Fruit fly (Drosophila melanogaster) whole organism, embryonic: Measurements from ENCODE around the gene dgt2.

Experiments
- CG12299 ChIP-seq: fragments of 200-800 bp; sonication (Bioruptor generic); optimal IDR thresholded peaks from 2 replicates; lab custom pipeline; 2018; ENCODE audit warnings: missing biosample characterization, mild to moderate bottlenecking, missing genetic modification characterization
- CG13287 ChIP-seq: fragments of 200-800 bp; sonication (Bioruptor generic); IDR thresholded peaks from 2 replicates; pipeline ENCODE4 v1.3.6; 2022; ENCODE audit warnings: missing biosample characterization, missing genetic modification characterization; ENCODE audit not compliant: partially characterized antibody
- CG13894 ChIP-seq: fragments of 200-800 bp; sonication (Bioruptor generic); optimal IDR thresholded peaks from 3 replicates; lab custom pipeline; 2018; ENCODE audit warnings: missing biosample characterization, mild to moderate bottlenecking, missing genetic modification characterization, moderate library complexity
- CG15073 ChIP-seq: fragments of 200-800 bp; sonication (Bioruptor generic); optimal IDR thresholded peaks from 2 replicates; lab custom pipeline; 2016; ENCODE audit warnings: missing biosample characterization, missing genetic modification characterization
- CG16779 ChIP-seq: fragments of 200-800 bp; sonication (Bioruptor generic); IDR thresholded peaks from 2 replicates; pipeline ENCODE4 v1.3.6; 2022; ENCODE audit warnings: missing biosample characterization, missing genetic modification characterization
- CG17328 ChIP-seq: fragments of 200-800 bp; sonication (Bioruptor generic); IDR thresholded peaks from 2 replicates; pipeline ENCODE4 v1.3.6; 2022; ENCODE audit warnings: missing biosample characterization, missing genetic modification characterization
- CG2199 ChIP-seq: fragments of 200-800 bp; sonication (Bioruptor generic); IDR thresholded peaks from 3 replicates; pipeline ENCODE4 v1.3.6; 2022; ENCODE audit warnings: missing biosample characterization, missing genetic modification characterization
- CG30403 ChIP-seq: fragments of 200-800 bp; sonication (Bioruptor generic); optimal IDR thresholded peaks from 3 replicates; lab custom pipeline; 2016; ENCODE audit warnings: missing biosample characterization, missing genetic modification characterization
- CG31224 ChIP-seq: fragments of 200-800 bp; sonication (Bioruptor generic); IDR thresholded peaks from 2 replicates; pipeline ENCODE4 v1.3.6; 2022; ENCODE audit warnings: missing biosample characterization, missing genetic modification characterization
- CG34224 ChIP-seq: fragments of 200-800 bp; sonication (Bioruptor generic); IDR thresholded peaks from 3 replicates; pipeline ENCODE4 v1.3.6; 2022; ENCODE audit warnings: missing biosample characterization, missing genetic modification characterization; ENCODE audit not compliant: partially characterized antibody
- CG5180 ChIP-seq: fragments of 200-800 bp; sonication (Bioruptor generic); optimal IDR thresholded peaks from 3 replicates; lab custom pipeline; 2017; ENCODE audit warnings: missing biosample characterization, missing genetic modification characterization, mild to moderate bottlenecking, moderate library complexity, missing genetic modification reagents
- CG6254 ChIP-seq: fragments of 200-800 bp; sonication (Bioruptor generic); optimal IDR thresholded peaks from 3 replicates; lab custom pipeline; 2017; ENCODE audit warnings: mild to moderate bottlenecking, missing biosample characterization, missing genetic modification reagents, missing genetic modification characterization
- CG6683 ChIP-seq: fragments of 200-800 bp; sonication (Bioruptor generic); optimal IDR thresholded peaks from 2 replicates; lab custom pipeline; 2017; ENCODE audit warnings: missing biosample characterization, mild to moderate bottlenecking, missing genetic modification characterization, missing genetic modification reagents
- CG8924 ChIP-seq: fragments of 200-800 bp; optimal IDR thresholded peaks from 3 replicates; lab custom pipeline; 2019; ENCODE audit warnings: missing biosample characterization, mild to moderate bottlenecking, missing genetic modification characterization, moderate library complexity
- CG9797 ChIP-seq: fragments of 200-800 bp; sonication (Bioruptor generic); optimal IDR thresholded peaks from 3 replicates; lab custom pipeline; 2018; ENCODE audit warnings: missing biosample characterization, mild to moderate bottlenecking, missing genetic modification characterization
- Dll ChIP-seq: fragments of 200-800 bp; sonication (Bioruptor generic); IDR thresholded peaks from 4 replicates; pipeline ENCODE4 v1.3.6; 2022; ENCODE audit warnings: missing biosample characterization, missing genetic modification characterization; ENCODE audit not compliant: partially characterized antibody
- Dp ChIP-seq: fragments of 200-800 bp; sonication (Bioruptor generic); optimal IDR thresholded peaks from 2 replicates; lab custom pipeline; 2018; ENCODE audit warnings: missing biosample characterization, mild to moderate bottlenecking, missing genetic modification characterization, moderate library complexity
- Drgx ChIP-seq: fragments of 200-800 bp; sonication (Bioruptor generic); IDR thresholded peaks from 2 replicates; pipeline ENCODE4 v1.3.6; 2022; ENCODE audit warnings: missing biosample characterization, missing genetic modification characterization
- E2f2 ChIP-seq: fragments of 200-800 bp; sonication (Bioruptor generic); IDR thresholded peaks from 2 replicates; pipeline ENCODE4 v1.3.6; 2022; ENCODE audit warnings: missing biosample characterization, missing genetic modification characterization
- Gug ChIP-seq: fragments of 200-800 bp; sonication (Bioruptor generic); IDR thresholded peaks from 4 replicates; pipeline ENCODE4 v1.3.6; 2022; ENCODE audit warnings: missing biosample characterization, missing genetic modification characterization
- HLH4C ChIP-seq: fragments of 200-800 bp; sonication (Bioruptor generic); IDR thresholded peaks from 3 replicates; pipeline ENCODE4 v1.3.6; 2022; ENCODE audit warnings: missing biosample characterization, missing genetic modification characterization; ENCODE audit not compliant: partially characterized antibody
- Hr39 ChIP-seq: fragments of >200 bp; optimal IDR thresholded peaks from 2 replicates; lab custom pipeline; 2017
- MESR4 ChIP-seq: fragments of 200-800 bp; sonication (Bioruptor generic); optimal IDR thresholded peaks from 2 replicates; lab custom pipeline; 2018; ENCODE audit warnings: missing biosample characterization, mild to moderate bottlenecking, missing genetic modification characterization, moderate library complexity
- MTF-1 ChIP-seq: fragments of 200-800 bp; sonication (Bioruptor generic); optimal IDR thresholded peaks from 2 replicates; lab custom pipeline; 2018; ENCODE audit warnings: missing biosample characterization, mild to moderate bottlenecking, missing genetic modification characterization, borderline replicate concordance
- Meics ChIP-seq: fragments of 200-800 bp; sonication (Bioruptor generic); optimal IDR thresholded peaks from 2 replicates; lab custom pipeline; 2017; ENCODE audit warnings: missing biosample characterization, mild to moderate bottlenecking, missing genetic modification characterization
- Opbp ChIP-seq: fragments of 200-800 bp; sonication (Bioruptor generic); IDR thresholded peaks from 3 replicates; pipeline ENCODE4 v1.3.6; 2022; ENCODE audit warnings: missing biosample characterization, missing genetic modification characterization; ENCODE audit not compliant: partially characterized antibody
- Sox100B ChIP-seq: fragments of 200-800 bp; sonication (Bioruptor generic); optimal IDR thresholded peaks from 3 replicates; lab custom pipeline; 2018; ENCODE audit warnings: missing biosample characterization, mild to moderate bottlenecking, missing genetic modification characterization
- Ssrp ChIP-seq: fragments of 200-800 bp; sonication (Bioruptor generic); optimal IDR thresholded peaks from 2 replicates; lab custom pipeline; 2018; ENCODE audit warnings: missing biosample characterization, mild to moderate bottlenecking, missing genetic modification characterization, moderate library complexity
- br ChIP-seq: fragments of >200 bp; optimal IDR thresholded peaks from 2 replicates; lab custom pipeline; 2017
- bsh ChIP-seq, 2 experiments: fragments of 200-800 bp; sonication (Bioruptor generic); optimal IDR thresholded peaks; 2 replicates each; lab custom pipeline; 2017 to 2018; ENCODE audit warnings: mild to moderate bottlenecking in 2 of 2, missing biosample characterization in 2 of 2, missing genetic modification characterization in 2 of 2, moderate library complexity in 1 of 2
- btn ChIP-seq: fragments of 200-800 bp; sonication (Bioruptor generic); optimal IDR thresholded peaks from 2 replicates; lab custom pipeline; 2016; ENCODE audit warnings: missing biosample characterization, missing genetic modification characterization
- chinmo ChIP-seq: fragments of 200-800 bp; sonication (Bioruptor generic); IDR thresholded peaks from 4 replicates; pipeline ENCODE4 v1.3.6; 2022; ENCODE audit warnings: missing biosample characterization, missing genetic modification characterization; ENCODE audit not compliant: partially characterized antibody
- crol ChIP-seq: fragments of 200-800 bp; sonication (Bioruptor generic); IDR thresholded peaks from 2 replicates; pipeline ENCODE4 v1.3.6; 2022; ENCODE audit warnings: missing biosample characterization, missing genetic modification characterization
- crp ChIP-seq, 2 experiments: fragments of 200-800 bp; sonication (Bioruptor generic); optimal IDR thresholded peaks; 2 replicates in 1 of 2; 3 replicates in 1 of 2; lab custom pipeline; 2017; ENCODE audit warnings: missing biosample characterization in 2 of 2, missing genetic modification characterization in 2 of 2, mild to moderate bottlenecking in 1 of 2, moderate library complexity in 1 of 2
- da ChIP-seq: fragments of 200-800 bp; sonication (Bioruptor generic); optimal IDR thresholded peaks from 2 replicates; lab custom pipeline; 2016; ENCODE audit warnings: missing biosample characterization, missing genetic modification characterization
- danr ChIP-seq: fragments of 200-800 bp; sonication (Bioruptor generic); IDR thresholded peaks from 2 replicates; pipeline ENCODE4 v1.3.6; 2022; ENCODE audit warnings: missing biosample characterization, missing genetic modification characterization
- fd3F ChIP-seq: fragments of 200-800 bp; sonication (Bioruptor generic); optimal IDR thresholded peaks from 2 replicates; lab custom pipeline; 2018; ENCODE audit warnings: missing biosample characterization, mild to moderate bottlenecking, missing genetic modification characterization, moderate library complexity
- gfzf ChIP-seq: fragments of 200-800 bp; sonication (Bioruptor generic); optimal IDR thresholded peaks from 2 replicates; lab custom pipeline; 2016; ENCODE audit warnings: missing biosample characterization, mild to moderate bottlenecking, missing genetic modification characterization, moderate library complexity
- kah ChIP-seq: fragments of 200-800 bp; sonication (Bioruptor generic); optimal IDR thresholded peaks from 2 replicates; lab custom pipeline; 2018; ENCODE audit warnings: missing biosample characterization, mild to moderate bottlenecking, missing genetic modification characterization
- lola ChIP-seq, 3 experiments: fragments of >200 bp in 2 of 3; fragments of 200-800 bp in 1 of 3; sonication (Bioruptor generic) in 1 of 3; optimal IDR thresholded peaks; 2 replicates each; lab custom pipeline; 2017 to 2019; ENCODE audit warnings: missing biosample characterization in 3 of 3, missing genetic modification characterization in 3 of 3, mild to moderate bottlenecking in 1 of 3, moderate library complexity in 1 of 3
- nom ChIP-seq: fragments of 200-800 bp; sonication (Bioruptor generic); optimal IDR thresholded peaks from 2 replicates; lab custom pipeline; 2017; ENCODE audit warnings: missing biosample characterization, missing genetic modification characterization, mild to moderate bottlenecking, moderate library complexity, missing genetic modification reagents
- scrt ChIP-seq: fragments of 200-800 bp; sonication (Bioruptor generic); optimal IDR thresholded peaks from 2 replicates; lab custom pipeline; 2018; ENCODE audit warnings: missing biosample characterization, mild to moderate bottlenecking, missing genetic modification characterization, moderate library complexity
- sisA ChIP-seq: fragments of 200-800 bp; sonication (Bioruptor generic); IDR thresholded peaks from 2 replicates; pipeline ENCODE4 v1.3.6; 2022; ENCODE audit warnings: missing biosample characterization, missing genetic modification characterization
- sqz ChIP-seq: fragments of 200-800 bp; sonication (Bioruptor generic); optimal IDR thresholded peaks from 3 replicates; lab custom pipeline; 2018; ENCODE audit warnings: missing biosample characterization, mild to moderate bottlenecking, missing genetic modification characterization
- stwl ChIP-seq: fragments of 200-800 bp; sonication (Bioruptor generic); optimal IDR thresholded peaks from 3 replicates; lab custom pipeline; 2018; ENCODE audit warnings: missing biosample characterization, mild to moderate bottlenecking, missing genetic modification characterization, moderate library complexity

dgt2 gene

dm6 chr2L:12013243-12013642 is 23.5 kb downstream of the dgt2 start:
- TF ChIP-seq da (GFP tag; lab: Kevin White, UChicago) (no peak), CG8924 (tag; lab: Kevin White, UChicago) (no peak), MTF-1 (GFP tag; lab: Kevin White, UChicago) (no peak)

dm6 chr2L:12013741-12014393 is 24.1 kb downstream of the dgt2 start:
- peak; percentile 63 for TF ChIP-seq CG31224 (GFP tag; lab: Robert Waterston, UW)
- no peak for TF ChIP-seq CG2199 (GFP tag; lab: Robert Waterston, UW)
- 0 out of 2 replicates have a peak, but pooled peaks have one; percentile 11 for TF ChIP-seq sisA (GFP tag; lab: Robert Waterston, UW)
- TF ChIP-seq bsh (GFP tag; optimal IDR thresholded peaks at IDR 0.05; lab: Kevin White, UChicago) = peak in 1 of 2 experiments; percentile 42
- peak; percentile 44; the same call in 1 of the 2 replicates for TF ChIP-seq crol (GFP tag; lab: Robert Waterston, UW)
- TF ChIP-seq nom (GFP tag; lab: Kevin White, UChicago) = peak; percentile 96
- peak; percentile 70 for TF ChIP-seq Hr39 (lab: Kevin White, UChicago)
- no peak for TF ChIP-seq Opbp (GFP tag; lab: Robert Waterston, UW)
- 0 out of 4 replicates have a peak, but pooled peaks have one; percentile 51 for TF ChIP-seq chinmo (GFP tag; lab: Robert Waterston, UW)
- TF ChIP-seq Drgx (GFP tag; lab: Robert Waterston, UW) = peak; percentile 58

DNA sequence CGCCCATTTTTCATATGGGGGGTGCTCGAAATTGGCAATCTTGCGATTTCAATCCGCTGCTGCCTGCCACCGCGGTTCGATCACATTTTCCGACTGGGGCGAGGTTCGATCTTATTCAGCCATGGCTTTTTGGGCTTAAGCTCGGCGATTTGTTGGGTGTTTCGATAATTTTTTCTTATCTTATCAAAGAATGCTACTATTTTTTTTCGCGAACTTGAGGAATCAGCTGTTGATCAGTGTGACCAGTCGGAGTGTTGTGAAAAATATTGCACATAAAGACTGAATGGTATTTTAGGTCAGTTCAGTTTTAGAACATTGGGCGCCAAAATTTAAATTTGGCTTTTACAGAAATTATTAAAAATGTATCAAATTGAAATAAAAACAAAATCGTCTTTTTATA is 31.0 kb downstream of the dgt2 start, which contains the start of gene Wdr81:
Gene Wdr81, minus strand, starts transcription at position 226 of the 400 bp plus-strand sequence.
- TF ChIP-seq stwl (tag; lab: Kevin White, UChicago) (peak; percentile 28), CG34224 (GFP tag; lab: Robert Waterston, UW) (no peak), CG13287 (GFP tag; lab: Robert Waterston, UW) (peak; percentile 46), gfzf (GFP tag; lab: Kevin White, UChicago) (peak; percentile 80), CG16779 (no peak), E2f2 (GFP tag; lab: Robert Waterston, UW) (peak; percentile 94), Ssrp (tag; lab: Kevin White, UChicago) (no peak), scrt (GFP tag; lab: Kevin White, UChicago) (no peak), CG12299 (tag; lab: Kevin White, UChicago) (no peak), HLH4C (GFP tag; lab: Robert Waterston, UW) (no peak), CG2199 (GFP tag; lab: Robert Waterston, UW) (no peak), Sox100B (GFP tag; lab: Kevin White, UChicago) (no peak), Gug (GFP tag; lab: Robert Waterston, UW) (no peak), kah (GFP tag; lab: Kevin White, UChicago) (no peak), danr (GFP tag; lab: Robert Waterston, UW) (no peak), Dp (GFP tag; lab: Kevin White, UChicago) (peak; percentile 96), Meics (GFP tag; lab: Kevin White, UChicago) (no peak), CG9797 (GFP tag; lab: Kevin White, UChicago) (peak; percentile 58), CG5180 (GFP tag; lab: Kevin White, UChicago) (no peak), btn (GFP tag; lab: Kevin White, UChicago) (no peak), CG6254 (no peak), lola (GFP tag; optimal IDR thresholded peaks at IDR 0.05; lab: Kevin White, UChicago) (no peak), CG15073 (GFP tag; lab: Kevin White, UChicago) (no peak), Dll (peak; percentile 47; the same call in 2 of the 4 replicates), crp (GFP tag; optimal IDR thresholded peaks at IDR 0.05; lab: Kevin White, UChicago) (peak; percentile 76 to 93), CG30403 (GFP tag; lab: Kevin White, UChicago) (no peak), fd3F (no peak), CG17328 (GFP tag; lab: Robert Waterston, UW) (no peak), CG6683 (no peak), MESR4 (peak; percentile 61), br (lab: Kevin White, UChicago) (no peak), sqz (peak; percentile 66), CG13894 (tag; lab: Kevin White, UChicago) (no peak)
